Fruit fly (Drosophila melanogaster): ENCODE data around the gene CG45490.

The CG45490 gene

dm6 chrX:19899978-19900377 is 34.1 kb downstream of the CG45490 start:
- TF ChIP-seq ttk (optimal IDR thresholded peaks at IDR 0.05) (no peak), Myc (optimal IDR thresholded peaks at IDR 0.05) (no peak), insv (optimal IDR thresholded peaks at IDR 0.05) (no peak), Sin3A (optimal IDR thresholded peaks at IDR 0.05) (no peak), psq (optimal IDR thresholded peaks at IDR 0.05) (no peak), h (optimal IDR thresholded peaks at IDR 0.05) (no peak)

dm6 chrX:19897991-19898473 is 36.1 kb downstream of the CG45490 start:
- TF ChIP-seq ttk (optimal IDR thresholded peaks at IDR 0.05) (no peak), Myc (optimal IDR thresholded peaks at IDR 0.05) (no peak), insv (optimal IDR thresholded peaks at IDR 0.05) (no peak), psq (optimal IDR thresholded peaks at IDR 0.05) (no peak), h (optimal IDR thresholded peaks at IDR 0.05) (no peak), Sin3A (optimal IDR thresholded peaks at IDR 0.05) (no peak)

- TF ChIP-seq Myc (optimal IDR thresholded peaks at IDR 0.05) (no peak), h (optimal IDR thresholded peaks at IDR 0.05) (no peak)
Measured at dm6 chrX:19897328-19897990, 36.6 kb downstream of the CG45490 start.

dm6 chrX:19892070-19892469 is 42.0 kb downstream of the CG45490 start:
- TF ChIP-seq psq (optimal IDR thresholded peaks at IDR 0.05): no peak
- no peak for TF ChIP-seq Myc (optimal IDR thresholded peaks at IDR 0.05)
- no peak for TF ChIP-seq Sin3A (optimal IDR thresholded peaks at IDR 0.05)
- no peak for TF ChIP-seq h (optimal IDR thresholded peaks at IDR 0.05)
- TF ChIP-seq insv (optimal IDR thresholded peaks at IDR 0.05): no peak

- TF ChIP-seq h (optimal IDR thresholded peaks at IDR 0.05) (no peak), Myc (optimal IDR thresholded peaks at IDR 0.05) (no peak)
Measured at dm6 chrX:19890010-19890665, 44.0 kb downstream of the CG45490 start, which contains the start of gene amn. amn (minus strand) TSS chrX:19890060.

- TF ChIP-seq psq (optimal IDR thresholded peaks at IDR 0.05): no peak
- TF ChIP-seq h (optimal IDR thresholded peaks at IDR 0.05): no peak
- no peak for TF ChIP-seq insv (optimal IDR thresholded peaks at IDR 0.05)
- TF ChIP-seq Sin3A (optimal IDR thresholded peaks at IDR 0.05): no peak
- TF ChIP-seq Myc (optimal IDR thresholded peaks at IDR 0.05): no peak
- TF ChIP-seq ttk (optimal IDR thresholded peaks at IDR 0.05): no peak
Measured at dm6 chrX:19889128-19889756, 44.9 kb downstream of the CG45490 start.

- TF ChIP-seq insv (optimal IDR thresholded peaks at IDR 0.05): no peak
- TF ChIP-seq ttk (optimal IDR thresholded peaks at IDR 0.05): no peak
- TF ChIP-seq psq (optimal IDR thresholded peaks at IDR 0.05): no peak
- no peak for TF ChIP-seq Sin3A (optimal IDR thresholded peaks at IDR 0.05)
- TF ChIP-seq Myc (optimal IDR thresholded peaks at IDR 0.05): no peak
- no peak for TF ChIP-seq h (optimal IDR thresholded peaks at IDR 0.05)
Measured at dm6 chrX:19886936-19887934, 46.9 kb downstream of the CG45490 start.

dm6 chrX:19886515-19886914 is 47.6 kb downstream of the CG45490 start:
- no peak for TF ChIP-seq psq (optimal IDR thresholded peaks at IDR 0.05)
- TF ChIP-seq ttk (optimal IDR thresholded peaks at IDR 0.05): no peak
- no peak for TF ChIP-seq insv (optimal IDR thresholded peaks at IDR 0.05)
- TF ChIP-seq h (optimal IDR thresholded peaks at IDR 0.05): no peak
- TF ChIP-seq Sin3A (optimal IDR thresholded peaks at IDR 0.05): no peak
- no peak for TF ChIP-seq Myc (optimal IDR thresholded peaks at IDR 0.05)

- TF ChIP-seq insv (optimal IDR thresholded peaks at IDR 0.05): no peak
- TF ChIP-seq psq (optimal IDR thresholded peaks at IDR 0.05): no peak
- TF ChIP-seq Myc (optimal IDR thresholded peaks at IDR 0.05): no peak
- no peak for TF ChIP-seq ttk (optimal IDR thresholded peaks at IDR 0.05)
- no peak for TF ChIP-seq h (optimal IDR thresholded peaks at IDR 0.05)
- TF ChIP-seq Sin3A (optimal IDR thresholded peaks at IDR 0.05): no peak
Measured at dm6 chrX:19884204-19884603, 49.9 kb downstream of the CG45490 start.

Data from Kc167 (cell line).